Fruit fly (Drosophila melanogaster): ENCODE results near the gene CG13250.

dm6 chr3L:20524409-20525010 is 9.0 kb upstream of the CG13250 start:
- TF ChIP-seq CG8119 (GFP tag; IDR thresholded peaks at IDR 0.05) (no peak), CG9139 (GFP tag; optimal IDR thresholded peaks at IDR 0.05) (no peak), Ets96B (tag; optimal IDR thresholded peaks at IDR 0.05) (no peak), achi (GFP tag; optimal IDR thresholded peaks at IDR 0.05) (no peak), CG6276 (GFP tag; optimal IDR thresholded peaks at IDR 0.05) (no peak), CG6808 (GFP tag; optimal IDR thresholded peaks at IDR 0.05) (no peak), cyc (GFP tag; optimal IDR thresholded peaks at IDR 0.05) (no peak), CG8632 (GFP tag; optimal IDR thresholded peaks at IDR 0.05) (no peak), fkh (GFP tag; optimal IDR thresholded peaks at IDR 0.05) (no peak), Hr38 (GFP tag; optimal IDR thresholded peaks at IDR 0.05) (no peak), Sox14 (GFP tag; optimal IDR thresholded peaks at IDR 0.05) (no peak), Sox102F (GFP tag; optimal IDR thresholded peaks at IDR 0.05) (no peak), ss (GFP tag; optimal IDR thresholded peaks at IDR 0.05) (no peak)
